Fruit fly (Drosophila melanogaster): ENCODE results near the gene CG31542.

The CG31542 gene

DNA sequence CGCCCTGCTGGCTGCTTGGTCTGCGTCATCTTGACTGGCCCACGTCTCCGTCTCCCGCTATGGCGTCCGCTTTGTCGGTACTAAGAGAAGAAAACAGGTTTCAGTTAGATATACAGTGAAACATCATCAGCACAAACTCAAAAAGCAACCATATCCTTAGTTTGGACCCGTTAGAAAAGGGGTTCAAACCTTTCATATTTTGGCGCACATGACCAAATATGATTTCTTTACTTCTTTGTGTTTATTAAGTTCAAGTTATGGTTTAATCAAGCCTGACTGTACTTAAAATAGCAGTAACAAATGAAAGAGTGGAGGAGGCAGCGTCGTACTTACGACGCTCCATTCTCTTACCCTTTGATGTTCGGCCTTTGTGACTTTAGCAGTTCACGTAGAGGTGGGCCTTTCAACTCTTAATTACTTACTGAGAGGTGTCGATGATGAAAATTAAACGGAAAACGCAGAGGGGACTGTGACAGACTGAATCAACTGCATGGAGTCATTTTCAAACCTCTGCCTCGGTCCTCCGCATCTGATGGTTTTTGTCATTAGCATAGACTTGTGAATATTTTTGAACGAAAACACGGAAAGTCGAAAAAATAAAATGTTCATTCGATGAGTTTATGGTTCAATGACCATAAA, 7.5 kb upstream of the CG31542 start:
- no peak for TF ChIP-seq CG8478 (optimal IDR thresholded peaks at IDR 0.05)
- TF ChIP-seq CTCF (optimal IDR thresholded peaks at IDR 0.05) = no peak

DNA sequence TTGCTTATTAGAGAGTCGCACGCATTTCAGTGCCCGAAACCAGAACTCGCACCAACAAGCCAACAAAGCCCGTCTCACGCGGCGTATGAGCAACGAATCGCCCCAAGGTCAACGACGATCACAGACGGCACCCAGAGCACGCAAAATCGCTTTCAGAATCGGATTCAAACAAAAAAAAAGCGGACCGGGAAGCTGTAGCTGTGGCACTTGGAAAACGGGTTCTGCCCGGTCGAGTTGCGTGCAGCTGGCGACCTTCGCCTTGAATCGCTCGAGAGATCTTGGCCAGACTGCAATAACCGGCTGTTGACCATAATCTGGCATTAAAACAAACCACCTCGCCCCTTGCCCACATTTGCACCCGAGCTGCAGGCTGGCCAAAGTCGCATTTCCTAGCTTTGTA, 5.9 kb upstream of the CG31542 start:
- no peak for TF ChIP-seq CTCF (optimal IDR thresholded peaks at IDR 0.05)
- TF ChIP-seq CG8478 (optimal IDR thresholded peaks at IDR 0.05) = no peak

DNA sequence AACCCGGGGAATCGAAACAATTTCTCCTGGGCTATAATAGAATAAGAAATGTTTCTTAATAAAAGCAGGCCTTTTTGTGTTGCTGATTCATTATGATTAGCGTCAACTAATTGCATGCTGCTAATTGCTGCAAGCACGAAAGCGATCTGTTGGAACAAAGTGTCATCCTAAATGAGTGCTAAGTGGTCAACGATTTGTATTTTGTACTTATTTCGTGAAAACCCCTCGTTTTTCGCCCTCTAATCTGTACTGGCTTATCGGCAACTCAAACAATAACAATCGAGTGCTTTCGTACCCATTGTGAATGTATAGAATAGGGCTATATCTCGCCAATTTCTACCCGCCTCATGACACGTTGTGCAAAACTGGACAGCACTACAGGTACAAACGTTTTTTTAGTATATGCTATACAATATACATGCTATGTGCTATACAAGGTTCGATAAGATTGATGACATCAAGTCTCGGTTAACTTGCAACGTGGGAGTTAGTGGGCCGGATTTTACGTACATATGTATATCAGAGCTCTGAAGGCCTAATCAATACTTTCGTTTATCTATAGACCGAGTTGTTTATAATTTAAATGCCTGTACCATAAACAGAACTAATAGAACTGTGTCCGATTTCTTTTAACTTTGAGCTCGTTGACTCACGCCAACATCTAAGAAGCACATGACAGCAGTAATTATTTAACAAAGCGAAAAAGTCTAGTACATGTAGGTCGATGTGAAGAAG, 4.6 kb upstream of the CG31542 start:
- TF ChIP-seq CG8478 (optimal IDR thresholded peaks at IDR 0.05) = no peak
- no peak for TF ChIP-seq CTCF (optimal IDR thresholded peaks at IDR 0.05)

DNA sequence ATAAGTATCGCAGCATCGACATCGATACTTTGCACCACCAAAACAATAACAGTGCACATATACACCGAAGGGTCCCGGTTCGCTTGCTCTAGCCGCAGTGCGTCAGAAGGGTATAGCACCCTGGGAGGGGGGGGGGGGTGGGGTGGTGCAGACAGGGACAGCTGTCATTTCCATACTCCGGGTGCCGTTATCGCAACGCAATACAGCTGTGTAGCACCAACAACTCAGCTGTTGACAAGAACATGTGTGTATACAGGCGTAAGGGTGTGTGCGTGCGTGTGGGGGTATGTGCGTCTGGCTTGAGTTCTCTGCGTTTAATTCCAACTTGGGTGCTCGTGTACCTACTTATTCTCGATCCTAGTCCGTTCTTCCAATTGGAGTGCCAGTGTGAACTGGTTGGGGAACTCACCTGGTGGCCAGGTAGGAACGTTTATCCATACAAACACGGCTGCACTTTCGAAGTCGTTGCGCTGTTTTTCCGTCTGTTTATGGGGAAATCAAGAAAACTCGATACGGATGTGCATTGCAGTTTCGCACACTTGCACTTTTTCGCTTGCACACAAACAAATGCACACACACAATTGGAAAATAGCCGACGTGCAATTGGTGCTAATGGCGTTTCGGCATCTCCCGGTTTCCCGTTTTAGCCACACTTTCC, 1.7 kb upstream of the CG31542 start:
- TF ChIP-seq CG8478 (optimal IDR thresholded peaks at IDR 0.05) (no peak), CTCF (optimal IDR thresholded peaks at IDR 0.05) (no peak)

DNA sequence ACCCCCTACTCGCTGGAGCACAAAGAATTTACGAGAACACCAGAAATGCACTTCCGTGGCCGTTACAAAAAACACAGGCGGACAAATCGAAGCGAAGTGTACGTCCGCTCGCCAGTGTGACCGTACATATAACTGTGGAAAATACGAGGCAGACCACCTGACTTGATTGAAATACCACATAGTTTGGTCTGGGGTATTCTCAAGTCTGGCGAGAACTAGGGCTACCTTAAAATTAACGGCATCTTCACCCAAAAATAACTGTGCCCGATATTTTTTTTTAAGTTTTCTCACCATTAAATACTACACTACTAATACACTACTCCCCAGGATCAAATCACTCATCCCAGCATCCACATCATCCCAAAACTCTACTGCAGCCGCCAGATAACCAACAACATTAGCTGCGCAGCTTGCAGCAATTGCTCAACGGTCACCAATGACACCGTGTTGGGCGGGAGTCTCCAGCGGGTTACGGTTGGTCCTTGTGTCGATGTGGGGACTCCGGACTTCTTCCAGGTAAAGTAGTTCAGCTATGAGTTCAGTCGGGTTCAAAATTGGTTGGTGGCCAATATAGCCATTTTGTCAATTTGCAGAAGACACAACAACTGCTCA, 1.1 kb upstream of the CG31542 start, which contains the start of gene Cerk:
Gene Cerk, minus strand, starts transcription at position 137 of the 612 bp plus-strand sequence.
- TF ChIP-seq CTCF (optimal IDR thresholded peaks at IDR 0.05) (peak; percentile 20 to 22), CG8478 (optimal IDR thresholded peaks at IDR 0.05) (no peak)

DNA sequence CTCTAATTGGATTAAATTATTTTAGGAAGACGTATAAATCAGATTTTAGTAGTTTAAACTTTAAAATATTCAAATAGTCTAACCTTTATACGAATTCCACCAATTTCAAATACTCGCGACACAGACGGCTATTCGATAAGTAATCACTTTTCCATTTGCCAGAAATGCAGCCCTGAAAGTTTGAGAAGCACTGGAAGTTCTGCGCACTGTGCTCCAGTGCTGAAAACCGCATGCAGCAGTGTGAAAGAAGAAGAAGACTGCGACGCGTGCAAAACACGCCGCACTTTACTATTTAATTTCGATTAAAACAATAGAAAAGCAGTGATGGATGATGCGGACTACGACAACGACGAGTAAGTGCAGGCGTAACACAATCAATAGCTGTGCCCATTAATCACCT, 2.2 kb downstream of the CG31542 start, which contains the start of gene Polr2F:
Gene Polr2F, plus strand, starts transcription at position 233 of the 400 bp plus-strand sequence.
- no peak for TF ChIP-seq CG8478 (optimal IDR thresholded peaks at IDR 0.05)
- TF ChIP-seq CTCF (optimal IDR thresholded peaks at IDR 0.05) = peak in 1 of 2 experiments; percentile 48

DNA sequence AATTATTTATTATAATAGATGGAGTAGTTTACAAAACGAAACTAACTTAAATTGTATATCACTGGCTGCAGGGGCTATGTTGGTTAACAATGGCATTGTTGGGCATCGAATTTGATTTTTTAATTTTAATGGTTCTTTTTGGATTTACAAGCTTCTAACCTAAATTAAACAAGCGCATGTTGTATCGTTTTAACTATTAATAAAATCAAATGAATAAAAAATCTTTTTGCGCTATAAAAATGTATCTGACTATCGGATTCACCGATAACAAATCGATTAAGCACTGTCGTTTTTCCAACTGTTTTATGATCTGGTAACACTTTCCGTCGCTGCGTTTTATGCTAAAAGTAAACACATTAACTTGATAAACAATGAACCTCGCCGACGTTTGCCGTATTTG, 5.4 kb downstream of the CG31542 start, which contains the start of the genes hd and CG14667:
Gene hd, minus strand, starts transcription at position 243 of the 400 bp plus-strand sequence.
Gene CG14667, plus strand, starts transcription at position 303 of the 400 bp plus-strand sequence.
- TF ChIP-seq CG8478 (optimal IDR thresholded peaks at IDR 0.05) (no peak), CTCF (optimal IDR thresholded peaks at IDR 0.05) (no peak)

DNA sequence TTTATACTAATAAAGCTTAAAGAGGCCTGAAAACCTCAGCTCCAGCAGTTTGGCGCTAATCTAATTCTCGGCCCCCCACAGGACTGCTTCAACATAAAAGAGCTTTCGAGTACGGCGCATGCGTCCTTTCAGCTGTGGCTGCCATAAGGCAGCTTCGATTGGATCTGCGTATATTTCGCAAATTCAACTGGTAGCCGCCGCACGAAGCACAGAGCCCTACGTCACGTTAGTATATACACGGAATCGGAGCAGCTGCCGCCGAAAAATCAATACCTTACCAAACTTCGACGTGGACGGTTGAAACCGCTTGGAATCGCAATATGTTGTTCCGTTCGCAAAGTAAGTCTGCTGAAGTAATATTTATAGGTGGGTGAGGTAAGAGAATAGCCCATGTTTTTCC, 7.3 kb downstream of the CG31542 start, which contains the start of gene 7B2:
Gene 7B2, plus strand, starts transcription at position 169 of the 400 bp plus-strand sequence.
- TF ChIP-seq CTCF (optimal IDR thresholded peaks at IDR 0.05) (no peak), CG8478 (optimal IDR thresholded peaks at IDR 0.05) (no peak)

DNA sequence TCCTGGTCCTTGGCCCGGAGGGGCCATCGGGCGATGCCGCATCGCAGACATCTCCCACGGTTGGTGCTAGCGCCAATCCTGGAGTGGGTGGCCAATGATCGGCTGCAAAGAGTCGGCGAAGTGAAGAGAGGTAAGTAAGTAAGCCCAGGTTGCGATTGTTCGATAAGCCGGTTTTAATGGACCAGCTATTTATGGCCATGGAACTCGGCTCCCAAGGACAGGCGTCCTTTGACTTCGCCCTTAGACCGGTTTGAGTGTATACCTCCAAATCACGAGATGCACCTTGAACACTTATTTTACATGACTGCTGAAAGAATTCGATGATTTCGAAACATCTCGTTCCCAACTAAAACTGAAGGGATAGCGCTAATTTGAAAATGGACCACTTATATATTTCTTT, 16.4 kb downstream of the CG31542 start:
- TF ChIP-seq CTCF (optimal IDR thresholded peaks at IDR 0.05) = no peak
- TF ChIP-seq CG8478 (optimal IDR thresholded peaks at IDR 0.05) = no peak

DNA sequence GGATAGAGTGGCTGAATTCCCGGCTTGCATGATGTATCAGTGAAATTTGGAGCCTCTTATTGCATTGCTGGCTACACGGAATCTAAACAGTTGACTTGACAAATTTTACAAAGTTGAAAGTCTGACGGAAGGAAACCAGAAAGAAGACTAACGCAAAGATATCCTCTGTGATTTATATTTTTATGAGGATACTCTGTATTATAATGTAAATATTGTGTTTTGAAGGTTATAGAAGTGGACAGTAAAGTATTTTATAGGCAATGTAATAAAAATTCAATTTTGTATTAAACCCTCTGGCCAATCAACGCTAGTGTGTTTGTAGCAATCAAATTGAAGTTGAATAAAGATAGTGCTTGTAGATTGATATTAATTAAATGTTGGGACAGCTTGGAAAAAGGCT, 18.2 kb downstream of the CG31542 start, which contains the start of gene CG14668:
Gene CG14668, minus strand, starts transcription at position 101 of the 400 bp plus-strand sequence.
- no peak for TF ChIP-seq CTCF (optimal IDR thresholded peaks at IDR 0.05)
- TF ChIP-seq CG8478 (optimal IDR thresholded peaks at IDR 0.05) = no peak

DNA sequence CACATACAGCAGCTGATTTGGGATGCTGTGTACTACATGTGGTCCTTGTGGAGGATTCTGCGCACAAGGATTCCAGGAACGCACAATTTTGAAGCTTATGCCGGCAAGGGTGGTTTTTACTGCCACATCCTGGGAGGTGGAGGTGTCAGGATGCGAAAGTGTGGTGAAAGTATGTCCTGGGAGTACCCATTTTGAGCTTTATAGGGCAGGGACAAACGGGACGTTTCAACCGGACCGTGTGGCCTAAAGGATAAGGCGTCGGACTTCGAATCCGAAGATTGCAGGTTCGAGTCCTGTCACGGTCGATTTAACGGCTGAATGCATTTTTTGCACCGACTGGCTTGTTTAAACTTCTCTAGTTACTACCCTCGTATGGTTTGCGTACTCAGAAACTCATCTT, 18.7 kb downstream of the CG31542 start:
- TF ChIP-seq CTCF (optimal IDR thresholded peaks at IDR 0.05) (no peak), CG8478 (optimal IDR thresholded peaks at IDR 0.05) (no peak)

DNA sequence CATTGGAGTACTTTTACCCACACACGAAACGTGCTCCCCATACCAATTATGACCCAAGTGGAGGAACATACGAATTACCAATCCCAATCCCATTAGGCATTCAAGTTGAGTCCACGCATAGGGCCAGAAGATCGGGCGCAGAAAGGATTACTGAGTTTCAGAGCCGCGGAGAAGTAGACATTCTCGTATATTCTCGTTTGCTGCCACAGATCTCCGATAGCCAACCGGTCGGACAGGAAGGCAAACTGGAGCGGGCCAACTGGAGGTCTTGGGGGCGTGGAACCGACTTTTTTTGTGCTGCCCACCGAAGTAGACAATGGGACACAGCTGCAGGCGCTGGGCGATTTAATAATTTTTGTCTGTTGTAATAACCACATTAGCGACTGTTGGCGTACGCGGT, 19.7 kb downstream of the CG31542 start:
- TF ChIP-seq CTCF (optimal IDR thresholded peaks at IDR 0.05) = no peak
- no peak for TF ChIP-seq CG8478 (optimal IDR thresholded peaks at IDR 0.05)

DNA sequence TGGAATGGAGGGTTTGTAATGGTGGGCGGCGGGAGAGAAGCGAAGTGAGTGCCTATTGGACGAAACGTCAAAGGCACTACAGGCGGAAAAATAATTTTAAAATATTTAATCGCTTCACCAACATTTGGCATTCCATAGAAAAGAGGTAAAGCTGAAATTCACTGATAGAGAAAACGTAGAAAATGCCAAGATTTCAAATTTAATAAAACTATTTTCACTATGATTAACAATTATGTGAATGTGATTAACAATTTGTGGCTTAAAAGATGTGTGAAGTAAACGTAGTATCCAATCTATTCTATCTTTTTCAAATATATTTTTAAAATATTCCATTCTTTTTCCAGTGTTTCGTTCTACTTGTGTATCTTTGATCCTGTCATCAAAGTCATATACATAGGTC, 20.1 kb downstream of the CG31542 start:
- TF ChIP-seq CG8478 (optimal IDR thresholded peaks at IDR 0.05) = no peak
- no peak for TF ChIP-seq CTCF (optimal IDR thresholded peaks at IDR 0.05)

DNA sequence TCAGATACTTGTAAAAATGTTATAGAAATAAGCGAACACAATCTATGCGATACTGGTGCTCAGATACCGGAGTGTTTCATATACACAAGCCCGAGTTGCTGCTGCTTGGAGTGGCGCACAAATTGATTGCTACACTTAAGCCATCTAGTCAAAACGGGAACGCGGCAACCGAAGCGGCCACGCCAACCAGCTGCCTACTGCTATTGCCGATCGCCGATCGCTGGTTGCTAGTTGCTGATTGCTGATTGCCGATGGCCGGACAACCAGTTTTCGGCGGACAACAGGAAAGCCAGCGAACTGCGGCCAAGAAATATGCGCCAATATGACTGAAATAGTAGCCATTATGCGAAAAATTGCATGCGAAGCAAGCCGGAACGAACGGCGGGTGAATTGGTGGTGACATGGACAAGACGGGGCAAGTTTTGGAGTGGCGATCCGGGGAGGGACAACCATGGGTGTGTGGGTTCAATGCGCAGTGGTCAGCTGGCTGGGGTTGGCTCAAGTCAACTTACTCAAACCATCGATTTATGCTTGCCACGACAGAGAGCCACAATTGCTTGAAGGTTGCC, 20.8 kb downstream of the CG31542 start:
- no peak for TF ChIP-seq CTCF (optimal IDR thresholded peaks at IDR 0.05)

DNA sequence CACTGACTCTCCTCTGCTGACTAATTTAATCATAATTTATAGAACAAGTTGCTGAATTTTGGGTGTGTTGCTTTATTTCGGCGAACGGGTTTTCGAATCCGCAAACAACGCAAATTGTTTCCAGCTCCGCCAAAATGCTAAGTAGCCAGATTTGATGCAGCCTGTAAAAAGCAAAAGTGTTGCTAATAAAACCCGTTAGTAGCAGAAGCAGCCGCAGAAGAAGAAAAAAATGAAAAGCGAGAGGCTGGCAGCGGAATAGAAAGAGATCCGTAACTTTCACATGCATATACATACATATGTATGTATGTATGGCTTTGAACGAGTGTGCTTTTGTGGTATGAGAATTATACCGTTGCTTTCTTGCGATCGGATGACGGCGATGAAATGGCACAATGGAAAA, 22.7 kb downstream of the CG31542 start:
- TF ChIP-seq CG8478 (optimal IDR thresholded peaks at IDR 0.05) = no peak
- TF ChIP-seq CTCF (optimal IDR thresholded peaks at IDR 0.05) = no peak
